Worm (Caenorhabditis elegans): ENCODE data around the gene vha-2.

vha-2 gene

ce11 chrIII:9757414-9757813, 24.6 kb upstream of the vha-2 start, which contains the start of gene vps-53:
Gene vps-53, minus strand, starts transcription at chrIII:9757514.
- TF ChIP-seq dao-5 (tag; optimal IDR thresholded peaks at IDR 0.05) (no peak), W03F9.2 (tag; optimal IDR thresholded peaks at IDR 0.05) (no peak), him-1 (tag; optimal IDR thresholded peaks at IDR 0.05) (no peak)

- TF ChIP-seq dao-5 (tag; optimal IDR thresholded peaks at IDR 0.05) = no peak
- TF ChIP-seq W03F9.2 (tag; optimal IDR thresholded peaks at IDR 0.05) = no peak
- TF ChIP-seq him-1 (tag; optimal IDR thresholded peaks at IDR 0.05) = no peak
Measured at ce11 chrIII:9758848-9759247, 23.1 kb upstream of the vha-2 start, which contains the start of gene rmd-1. Gene rmd-1, plus strand, starts transcription at chrIII:9759094.

ce11 chrIII:9760184-9760583, 21.8 kb upstream of the vha-2 start:
- TF ChIP-seq him-1 (tag; optimal IDR thresholded peaks at IDR 0.05) (no peak), dao-5 (tag; optimal IDR thresholded peaks at IDR 0.05) (no peak), W03F9.2 (tag; optimal IDR thresholded peaks at IDR 0.05) (no peak)

ce11 chrIII:9762093-9762748, 19.7 kb upstream of the vha-2 start, which contains the start of gene gcc-2:
Gene gcc-2, minus strand, starts transcription at chrIII:9762143.
- TF ChIP-seq him-1 (tag; optimal IDR thresholded peaks at IDR 0.05) = no peak
- TF ChIP-seq dao-5 (tag; optimal IDR thresholded peaks at IDR 0.05) = no peak
- TF ChIP-seq W03F9.2 (tag; optimal IDR thresholded peaks at IDR 0.05) = peak; percentile 29

ce11 chrIII:9764718-9765117, 17.2 kb upstream of the vha-2 start:
- no peak for TF ChIP-seq W03F9.2 (tag; optimal IDR thresholded peaks at IDR 0.05)
- TF ChIP-seq him-1 (tag; optimal IDR thresholded peaks at IDR 0.05) = no peak
- TF ChIP-seq dao-5 (tag; optimal IDR thresholded peaks at IDR 0.05) = no peak

- peak; percentile 93 for TF ChIP-seq W03F9.2 (tag; optimal IDR thresholded peaks at IDR 0.05)
- TF ChIP-seq dao-5 (tag; optimal IDR thresholded peaks at IDR 0.05) = peak; percentile 40
- TF ChIP-seq him-1 (tag; optimal IDR thresholded peaks at IDR 0.05) = peak; percentile 89
Measured at ce11 chrIII:9765465-9765900, 16.5 kb upstream of the vha-2 start.

- TF ChIP-seq him-1 (tag; optimal IDR thresholded peaks at IDR 0.05) (no peak), W03F9.2 (tag; optimal IDR thresholded peaks at IDR 0.05) (no peak), dao-5 (tag; optimal IDR thresholded peaks at IDR 0.05) (no peak)
Measured at ce11 chrIII:9766175-9766574, 15.8 kb upstream of the vha-2 start, which contains the start of gene cbp-1. Gene cbp-1, plus strand, starts transcription at chrIII:9766509.

ce11 chrIII:9767095-9767494, 14.9 kb upstream of the vha-2 start:
- no peak for TF ChIP-seq W03F9.2 (tag; optimal IDR thresholded peaks at IDR 0.05)
- TF ChIP-seq him-1 (tag; optimal IDR thresholded peaks at IDR 0.05) = no peak
- no peak for TF ChIP-seq dao-5 (tag; optimal IDR thresholded peaks at IDR 0.05)

ce11 chrIII:9768023-9768422, 13.9 kb upstream of the vha-2 start:
- TF ChIP-seq W03F9.2 (tag; optimal IDR thresholded peaks at IDR 0.05) (no peak), dao-5 (tag; optimal IDR thresholded peaks at IDR 0.05) (no peak), him-1 (tag; optimal IDR thresholded peaks at IDR 0.05) (no peak)

- TF ChIP-seq dao-5 (tag; optimal IDR thresholded peaks at IDR 0.05) = no peak
- no peak for TF ChIP-seq W03F9.2 (tag; optimal IDR thresholded peaks at IDR 0.05)
- no peak for TF ChIP-seq him-1 (tag; optimal IDR thresholded peaks at IDR 0.05)
Measured at ce11 chrIII:9770590-9770989, 11.4 kb upstream of the vha-2 start.

- TF ChIP-seq dao-5 (tag; optimal IDR thresholded peaks at IDR 0.05) = no peak
- TF ChIP-seq him-1 (tag; optimal IDR thresholded peaks at IDR 0.05) = no peak
- TF ChIP-seq W03F9.2 (tag; optimal IDR thresholded peaks at IDR 0.05) = no peak
Measured at ce11 chrIII:9772394-9772793, 9.6 kb upstream of the vha-2 start.

ce11 chrIII:9775916-9776315, 6.0 kb upstream of the vha-2 start:
- TF ChIP-seq W03F9.2 (tag; optimal IDR thresholded peaks at IDR 0.05) (no peak), him-1 (tag; optimal IDR thresholded peaks at IDR 0.05) (no peak)

- TF ChIP-seq him-1 (tag; optimal IDR thresholded peaks at IDR 0.05) (no peak), W03F9.2 (tag; optimal IDR thresholded peaks at IDR 0.05) (no peak), dao-5 (tag; optimal IDR thresholded peaks at IDR 0.05) (no peak)
Measured at ce11 chrIII:9776323-9776722, 5.6 kb upstream of the vha-2 start, which contains the start of gene usp-46. Gene usp-46, plus strand, starts transcription at chrIII:9776623.

ce11 chrIII:9779080-9779479, 2.9 kb upstream of the vha-2 start:
- TF ChIP-seq him-1 (tag; optimal IDR thresholded peaks at IDR 0.05) (no peak), W03F9.2 (tag; optimal IDR thresholded peaks at IDR 0.05) (no peak), dao-5 (tag; optimal IDR thresholded peaks at IDR 0.05) (no peak)

ce11 chrIII:9780254-9780653, 1.7 kb upstream of the vha-2 start, which contains the start of gene sqv-3:
Gene sqv-3, minus strand, starts transcription at chrIII:9780354.
- TF ChIP-seq him-1 (tag; optimal IDR thresholded peaks at IDR 0.05) (no peak), dao-5 (tag; optimal IDR thresholded peaks at IDR 0.05) (no peak), W03F9.2 (tag; optimal IDR thresholded peaks at IDR 0.05) (no peak)
